Fruit fly (Drosophila melanogaster): ENCODE data around the gene Sod1.

The Sod1 gene

dm6 chr3L:11070372-11070854 lies 43.1 kb downstream of the Sod1 start, which contains the start of gene Mocs1 (continued):
- TF ChIP-seq bcd (GFP tag; optimal IDR thresholded peaks at IDR 0.05) (no peak), eyg (GFP tag; optimal IDR thresholded peaks at IDR 0.05) (no peak), pzg (GFP tag; optimal IDR thresholded peaks at IDR 0.05) (peak; percentile 41), hkb (optimal IDR thresholded peaks at IDR 0.05) (no peak), hkb (GFP tag; IDR thresholded peaks at IDR 0.05) (peak; percentile 17; the same call in 1 of the 2 replicates), jing (GFP tag; optimal IDR thresholded peaks at IDR 0.05) (no peak), shn (GFP tag; optimal IDR thresholded peaks at IDR 0.05) (no peak), CG1647 (GFP tag; optimal IDR thresholded peaks at IDR 0.05) (no peak), D19A (tag; optimal IDR thresholded peaks at IDR 0.05) (no peak), jumu (GFP tag; optimal IDR thresholded peaks at IDR 0.05) (no peak), CG13624 (GFP tag; optimal IDR thresholded peaks at IDR 0.05) (no peak), CG14860 (GFP tag; IDR thresholded peaks at IDR 0.05; ENCODE audit: partially characterized antibody) (no peak), GATAe (GFP tag; conservative IDR thresholded peaks at IDR 0.05) (no peak), CG16815 (GFP tag; optimal IDR thresholded peaks at IDR 0.05) (no peak), gce (GFP tag; IDR thresholded peaks at IDR 0.05) (no peak), aop (GFP tag; IDR thresholded peaks at IDR 0.05) (no peak), hbn (GFP tag; IDR thresholded peaks at IDR 0.05; ENCODE audit: partially characterized antibody) (0 out of 2 replicates have a peak, but pooled peaks have one; percentile 34), Blimp-1 (GFP tag; optimal IDR thresholded peaks at IDR 0.05) (no peak), CG34422 (GFP tag; IDR thresholded peaks at IDR 0.05) (peak; percentile 77; the same call in 1 of the 3 replicates), CG18764 (GFP tag; optimal IDR thresholded peaks at IDR 0.05) (no peak), ham (GFP tag; IDR thresholded peaks at IDR 0.05) (no peak), CG8478 (optimal IDR thresholded peaks at IDR 0.05) (no peak), CG10321 (GFP tag; IDR thresholded peaks at IDR 0.05) (no peak), CG2202 (tag; optimal IDR thresholded peaks at IDR 0.05) (no peak), sob (GFP tag; IDR thresholded peaks at IDR 0.05) (no peak; the same call in 1 of the 2 replicates), fu2 (GFP tag; optimal IDR thresholded peaks at IDR 0.05) (no peak), da (GFP tag; optimal IDR thresholded peaks at IDR 0.05) (no peak), CG4820 (GFP tag; optimal IDR thresholded peaks at IDR 0.05) (no peak), CG43689 (GFP tag; IDR thresholded peaks at IDR 0.05) (no peak), CG18476 (GFP tag; optimal IDR thresholded peaks at IDR 0.05) (no peak), dpn (GFP tag; optimal IDR thresholded peaks at IDR 0.05) (no peak), CG12155 (GFP tag; optimal IDR thresholded peaks at IDR 0.05) (no peak), HHEX (GFP tag; optimal IDR thresholded peaks at IDR 0.05) (peak; percentile 6), vnd (GFP tag; IDR thresholded peaks at IDR 0.05; ENCODE audit: partially characterized antibody) (no peak), CG3847 (GFP tag; IDR thresholded peaks at IDR 0.05) (peak; percentile 25; the same call in 1 of the 2 replicates), zfh1 (GFP tag; IDR thresholded peaks at IDR 0.05) (no peak), nmo (GFP tag; optimal IDR thresholded peaks at IDR 0.05) (no peak), dm (GFP tag; optimal IDR thresholded peaks at IDR 0.05) (no peak), zf30C (GFP tag; optimal IDR thresholded peaks at IDR 0.05) (no peak), CG12219 (GFP tag; optimal IDR thresholded peaks at IDR 0.05) (no peak), ab (GFP tag; optimal IDR thresholded peaks at IDR 0.05) (no peak), lov (optimal IDR thresholded peaks at IDR 0.05) (no peak), lov (GFP tag; IDR thresholded peaks at IDR 0.05) (no peak), chn (GFP tag; optimal IDR thresholded peaks at IDR 0.05) (no peak), CoRest (tag; optimal IDR thresholded peaks at IDR 0.05) (no peak), sc (optimal IDR thresholded peaks at IDR 0.05) (no peak), sc (GFP tag; optimal IDR thresholded peaks at IDR 0.05) (no peak), CG31388 (GFP tag; optimal IDR thresholded peaks at IDR 0.05) (no peak), E2f2 (GFP tag; IDR thresholded peaks at IDR 0.05) (no peak), TFAM (GFP tag; optimal IDR thresholded peaks at IDR 0.05) (no peak), Ravus (GFP tag; IDR thresholded peaks at IDR 0.05) (no peak), CG32772 (GFP tag; IDR thresholded peaks at IDR 0.05) (no peak), h (optimal IDR thresholded peaks at IDR 0.05) (no peak), CG13287 (GFP tag; IDR thresholded peaks at IDR 0.05; ENCODE audit: partially characterized antibody) (peak; percentile 49; the same call in 1 of the 2 replicates)

Measured in whole organism, embryonic.